Worm (Caenorhabditis elegans) whole organism, L4 larva: ENCODE measurements around the gene msh-5.

ENCODE experiments used
- D1046.2 ChIP-seq: fragments of 200-800 bp; sonication (Bioruptor generic); IDR thresholded peaks from 2 replicates; pipeline ENCODE4 v1.3.6; 2022; ENCODE audit warnings: missing genetic modification characterization, missing compliant biosample characterization
- F37D6.2 ChIP-seq: sonication (generic microtip); optimal IDR thresholded peaks from 2 replicates; lab custom pipeline; 2016; ENCODE audit warnings: mild to moderate bottlenecking, missing genetic modification characterization, missing compliant biosample characterization
- T20F7.1 ChIP-seq: fragments of 200-800 bp; sonication (Bioruptor generic); optimal IDR thresholded peaks from 2 replicates; lab custom pipeline; 2018; ENCODE audit warnings: mild to moderate bottlenecking, missing genetic modification characterization, missing compliant biosample characterization
- T26A8.4 ChIP-seq: fragments of 200-800 bp; sonication (Bioruptor generic); IDR thresholded peaks from 2 replicates; pipeline ENCODE4 v1.3.6; 2022; ENCODE audit warnings: missing genetic modification characterization, missing compliant biosample characterization
- Y48G9A.11 ChIP-seq: fragments of 200-800 bp; sonication (Bioruptor generic); IDR thresholded peaks from 2 replicates; pipeline ENCODE4 v1.3.6; 2022; ENCODE audit warnings: missing genetic modification reagents, missing genetic modification characterization, missing compliant biosample characterization
- Y5F2A.4 ChIP-seq: fragments of 200-800 bp; sonication (Bioruptor generic); optimal IDR thresholded peaks from 2 replicates; lab custom pipeline; 2018; ENCODE audit warnings: mild to moderate bottlenecking, missing genetic modification characterization, missing compliant biosample characterization
- Y75B8A.6 ChIP-seq: fragments of 200-800 bp; sonication (Bioruptor generic); IDR thresholded peaks from 2 replicates; pipeline ENCODE4 v1.3.6; 2022; ENCODE audit warnings: missing genetic modification reagents, missing genetic modification characterization, missing compliant biosample characterization
- ZK546.5 ChIP-seq, 2 experiments: sonication (generic microtip); optimal IDR thresholded peaks; 2 replicates each; lab custom pipeline; 2017; ENCODE audit warnings: missing biosample characterization in 2 of 2, missing genetic modification characterization in 2 of 2
- aha-1 ChIP-seq: fragments of 150-350 bp; peaks from one replicate; lab custom pipeline; 2014; ENCODE audit warnings: missing biosample characterization, missing genetic modification characterization
- aly-2 ChIP-seq: sonication (generic microtip); optimal IDR thresholded peaks from 2 replicates; lab custom pipeline; 2018; ENCODE audit warnings: missing biosample characterization, missing genetic modification characterization
- ama-1 ChIP-seq: fragments of 150-350 bp; optimal IDR thresholded peaks from 2 replicates; lab custom pipeline; 2014; ENCODE audit warnings: inconsistent platforms, mixed read lengths
- ceh-20 ChIP-seq: fragments of 200-800 bp; sonication (Bioruptor generic); IDR thresholded peaks from 2 replicates; pipeline ENCODE4 v1.3.6; 2022; ENCODE audit warnings: missing genetic modification reagents, missing genetic modification characterization, missing compliant biosample characterization
- ceh-32 ChIP-seq: sonication (generic microtip); optimal IDR thresholded peaks from 2 replicates; lab custom pipeline; 2016; ENCODE audit warnings: mild to moderate bottlenecking, missing genetic modification characterization, missing compliant biosample characterization; ENCODE audit not compliant: poor library complexity
- ceh-44 ChIP-seq: fragments of 200-800 bp; sonication (Bioruptor generic); IDR thresholded peaks from 2 replicates; pipeline ENCODE4 v1.3.6; 2022; ENCODE audit warnings: missing genetic modification reagents, missing genetic modification characterization, missing compliant biosample characterization
- daf-16 ChIP-seq, 3 experiments: sonication (generic microtip); optimal IDR thresholded peaks; 2 replicates each; lab custom pipeline; 2016 to 2017; ENCODE audit warnings: missing genetic modification characterization in 3 of 3, missing genetic modification reagents in 3 of 3, mild to moderate bottlenecking in 2 of 3, missing compliant biosample characterization in 2 of 3, missing biosample characterization in 1 of 3, moderate library complexity in 1 of 3
- daf-19 ChIP-seq: fragments of 200-800 bp; sonication (Bioruptor generic); conservative IDR thresholded peaks from 2 replicates; pipeline ENCODE4 v1.3.6; 2022; ENCODE audit warnings: missing genetic modification characterization, missing compliant biosample characterization
- daf-8 ChIP-seq: fragments of 200-800 bp; sonication (Bioruptor generic); IDR thresholded peaks from 2 replicates; pipeline ENCODE4 v1.3.6; 2022; ENCODE audit warnings: missing genetic modification characterization, missing compliant biosample characterization
- dmd-9 ChIP-seq: fragments of 200-800 bp; sonication (Bioruptor generic); IDR thresholded peaks from 2 replicates; pipeline ENCODE4 v1.3.6; 2022; ENCODE audit warnings: missing genetic modification reagents, missing genetic modification characterization, missing compliant biosample characterization
- dpl-1 ChIP-seq: fragments of 150-350 bp; optimal IDR thresholded peaks from 2 replicates; lab custom pipeline; 2014; ENCODE audit warnings: missing biosample characterization, missing genetic modification reagents, missing genetic modification characterization
- duxl-1 ChIP-seq: sonication (generic microtip); optimal IDR thresholded peaks from 2 replicates; lab custom pipeline; 2016; ENCODE audit warnings: mild to moderate bottlenecking, missing genetic modification characterization, moderate library complexity, missing compliant biosample characterization; ENCODE audit not compliant: poor library complexity
- dve-1 ChIP-seq: sonication (generic microtip); optimal IDR thresholded peaks from 2 replicates; lab custom pipeline; 2017; ENCODE audit warnings: antibody characterized with exemption, mild to moderate bottlenecking, missing genetic modification characterization, missing compliant biosample characterization; ENCODE audit not compliant: insufficient read depth
- fos-1 ChIP-seq: fragments of 150-350 bp; optimal IDR thresholded peaks from 2 replicates; lab custom pipeline; 2014; ENCODE audit warnings: missing biosample characterization, missing genetic modification characterization
- gei-8 ChIP-seq: fragments of 200-800 bp; sonication (Bioruptor generic); optimal IDR thresholded peaks from 2 replicates; lab custom pipeline; 2018; ENCODE audit warnings: mild to moderate bottlenecking, missing genetic modification characterization, missing compliant biosample characterization
- hlh-11 ChIP-seq: fragments of 200-800 bp; sonication (Bioruptor generic); optimal IDR thresholded peaks from 2 replicates; lab custom pipeline; 2018; ENCODE audit warnings: mild to moderate bottlenecking, missing genetic modification characterization, missing compliant biosample characterization
- hlh-30 ChIP-seq: sonication (generic microtip); optimal IDR thresholded peaks from 2 replicates; lab custom pipeline; 2017; ENCODE audit warnings: antibody characterized with exemption, mild to moderate bottlenecking, missing genetic modification characterization, missing compliant biosample characterization; ENCODE audit not compliant: insufficient read depth
- lin-38 ChIP-seq: fragments of 200-800 bp; sonication (Bioruptor generic); IDR thresholded peaks from 2 replicates; pipeline ENCODE4 v1.3.6; 2022; ENCODE audit warnings: missing genetic modification reagents, missing genetic modification characterization, missing compliant biosample characterization
- lin-39 ChIP-seq: fragments of 150-350 bp; optimal IDR thresholded peaks from 2 replicates; lab custom pipeline; 2014; ENCODE audit warnings: missing biosample characterization, missing genetic modification reagents, missing genetic modification characterization
- lsy-2 ChIP-seq, 2 experiments: fragments of 150-350 bp in 1 of 2; sonication (generic microtip) in 1 of 2; optimal IDR thresholded peaks; 2 replicates each; lab custom pipeline; 2014 to 2017; ENCODE audit warnings: missing biosample characterization in 2 of 2, missing genetic modification characterization in 2 of 2
- mxl-2 ChIP-seq: fragments of 200-800 bp; sonication (Bioruptor generic); conservative IDR thresholded peaks from 2 replicates; pipeline ENCODE4 v1.3.6; 2022; ENCODE audit warnings: missing genetic modification reagents, missing genetic modification characterization, missing compliant biosample characterization
- nhr-10 ChIP-seq: fragments of 150-350 bp; optimal IDR thresholded peaks from 2 replicates; lab custom pipeline; 2014; ENCODE audit warnings: missing biosample characterization, missing genetic modification characterization
- nhr-111 ChIP-seq: fragments of 200-800 bp; sonication (Bioruptor generic); optimal IDR thresholded peaks from 2 replicates; lab custom pipeline; 2018; ENCODE audit warnings: mild to moderate bottlenecking, missing genetic modification characterization, missing compliant biosample characterization
- nhr-237 ChIP-seq: sonication (generic microtip); optimal IDR thresholded peaks from 2 replicates; lab custom pipeline; 2017; ENCODE audit warnings: missing biosample characterization, missing genetic modification characterization
- nhr-25 ChIP-seq: sonication (generic microtip); optimal IDR thresholded peaks from 2 replicates; lab custom pipeline; 2017; ENCODE audit warnings: missing genetic modification characterization, mild to moderate bottlenecking, missing compliant biosample characterization, antibody characterized with exemption, moderate library complexity, borderline replicate concordance; ENCODE audit not compliant: insufficient read depth
- nhr-42 ChIP-seq: fragments of 200-800 bp; sonication (Bioruptor generic); IDR thresholded peaks from 2 replicates; pipeline ENCODE4 v1.3.6; 2022; ENCODE audit warnings: missing genetic modification characterization, missing compliant biosample characterization
- nhr-6 ChIP-seq: fragments of 150-350 bp; optimal IDR thresholded peaks from 2 replicates; lab custom pipeline; 2014; ENCODE audit warnings: missing biosample characterization, missing genetic modification characterization
- nhr-76 ChIP-seq: fragments of 150-350 bp; optimal IDR thresholded peaks from 2 replicates; lab custom pipeline; 2014; ENCODE audit warnings: missing biosample characterization, missing genetic modification characterization
- php-3 ChIP-seq: fragments of 200-800 bp; sonication (Bioruptor generic); IDR thresholded peaks from 2 replicates; pipeline ENCODE4 v1.3.6; 2022; ENCODE audit warnings: missing genetic modification reagents, missing genetic modification characterization, missing compliant biosample characterization
- pqm-1 ChIP-seq: sonication (generic microtip); optimal IDR thresholded peaks from 2 replicates; lab custom pipeline; 2017; ENCODE audit warnings: missing biosample characterization, missing genetic modification characterization
- sdz-12 ChIP-seq: fragments of 200-800 bp; sonication (Bioruptor generic); optimal IDR thresholded peaks from 2 replicates; lab custom pipeline; 2018; ENCODE audit warnings: mild to moderate bottlenecking, missing genetic modification characterization, missing compliant biosample characterization
- spr-1 ChIP-seq: sonication (generic microtip); optimal IDR thresholded peaks from 2 replicates; lab custom pipeline; 2016; ENCODE audit warnings: mild to moderate bottlenecking, missing genetic modification characterization, missing compliant biosample characterization
- tra-1 ChIP-seq: fragments of 200-800 bp; sonication (Bioruptor generic); IDR thresholded peaks from 2 replicates; pipeline ENCODE4 v1.3.6; 2022; ENCODE audit warnings: missing genetic modification reagents, missing genetic modification characterization, missing compliant biosample characterization
- zfp-2 ChIP-seq: sonication (generic microtip); optimal IDR thresholded peaks from 2 replicates; lab custom pipeline; 2016; ENCODE audit warnings: mild to moderate bottlenecking, missing genetic modification characterization, missing compliant biosample characterization
- zip-11 ChIP-seq: fragments of 200-800 bp; sonication (Bioruptor generic); IDR thresholded peaks from 2 replicates; pipeline ENCODE4 v1.3.6; 2022; ENCODE audit warnings: missing genetic modification characterization, missing compliant biosample characterization
- ztf-7 ChIP-seq: fragments of 150-350 bp; optimal IDR thresholded peaks from 2 replicates; lab custom pipeline; 2014; ENCODE audit warnings: missing biosample characterization, missing genetic modification characterization

The msh-5 gene

DNA sequence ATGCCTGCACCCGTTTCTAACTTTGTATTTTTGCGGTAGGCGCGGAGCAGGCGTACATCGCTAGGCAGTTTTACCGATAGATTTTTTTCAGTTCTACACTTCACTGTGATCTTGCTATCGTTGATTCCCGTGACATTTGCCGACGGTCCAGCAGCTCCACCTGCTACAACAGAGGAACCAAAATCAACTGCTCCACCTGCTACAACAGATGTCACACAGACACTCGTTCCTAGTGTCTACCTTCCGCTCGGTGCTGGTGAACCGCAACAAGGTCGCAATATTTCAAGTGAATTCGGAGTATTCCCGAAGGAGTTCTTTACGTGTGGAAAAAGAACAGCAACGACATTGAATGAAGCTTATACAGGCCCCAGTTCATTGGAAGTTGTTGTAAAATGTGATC is 35.0 kb downstream of the msh-5 start:
- TF ChIP-seq ztf-7 (tag; lab: Kevin White, UChicago) (no peak), ZK546.5 (tag; optimal IDR thresholded peaks at IDR 0.05; lab: Kevin White, UChicago) (no peak), dve-1 (tag; lab: Kevin White, UChicago) (no peak), sdz-12 (GFP tag; lab: Kevin White, UChicago) (no peak), lin-39 (no peak), nhr-10 (no peak), ceh-20 (GFP tag; lab: Robert Waterston, UW) (no peak), aly-2 (tag; lab: Kevin White, UChicago) (no peak), daf-8 (no peak), T26A8.4 (GFP tag; lab: Robert Waterston, UW) (no peak), fos-1 (tag; lab: Kevin White, UChicago) (no peak), ceh-32 (no peak), daf-19 (GFP tag; lab: Robert Waterston, UW) (no peak), lsy-2 (tag; optimal IDR thresholded peaks at IDR 0.05; lab: Kevin White, UChicago) (no peak), nhr-76 (tag; lab: Kevin White, UChicago) (no peak), tra-1 (GFP tag; lab: Robert Waterston, UW) (no peak), nhr-42 (GFP tag; lab: Robert Waterston, UW) (no peak)

DNA sequence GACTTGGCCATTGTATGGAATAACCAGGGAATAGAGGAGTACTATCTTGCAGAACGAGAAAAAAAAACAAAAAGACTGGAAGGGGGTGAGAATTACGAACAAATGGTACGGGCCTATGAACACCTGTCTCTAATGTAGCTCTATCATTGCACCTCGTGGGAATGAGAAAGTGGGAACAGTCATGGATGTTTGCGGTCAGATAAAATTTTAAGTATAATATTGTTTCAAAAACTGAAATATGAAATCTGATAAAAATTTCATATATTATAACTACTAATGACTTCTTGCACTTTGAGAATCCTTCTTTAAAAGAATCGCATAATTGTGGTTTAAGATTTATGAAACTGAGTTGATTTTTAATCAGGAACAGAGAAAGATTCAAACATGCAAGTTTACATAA is 38.2 kb downstream of the msh-5 start, which contains the start of gene F58D2.5:
Gene F58D2.5, minus strand, starts transcription at position 101 of the 400 bp plus-strand sequence.
- TF ChIP-seq nhr-111 (GFP tag; lab: Kevin White, UChicago) = no peak
- TF ChIP-seq mxl-2 (GFP tag; lab: Robert Waterston, UW) = no peak
- no peak for TF ChIP-seq nhr-76 (tag; lab: Kevin White, UChicago)
- TF ChIP-seq nhr-237 (tag; lab: Kevin White, UChicago) = no peak
- no peak for TF ChIP-seq ama-1 (lab: Kevin White, UChicago)
- TF ChIP-seq Y5F2A.4 (GFP tag; lab: Kevin White, UChicago) = no peak
- no peak for TF ChIP-seq Y75B8A.6 (GFP tag; lab: Robert Waterston, UW)
- TF ChIP-seq zip-11 (GFP tag; lab: Robert Waterston, UW) = no peak
- no peak for TF ChIP-seq ztf-7 (tag; lab: Kevin White, UChicago)
- no peak for TF ChIP-seq gei-8 (GFP tag; lab: Kevin White, UChicago)

DNA sequence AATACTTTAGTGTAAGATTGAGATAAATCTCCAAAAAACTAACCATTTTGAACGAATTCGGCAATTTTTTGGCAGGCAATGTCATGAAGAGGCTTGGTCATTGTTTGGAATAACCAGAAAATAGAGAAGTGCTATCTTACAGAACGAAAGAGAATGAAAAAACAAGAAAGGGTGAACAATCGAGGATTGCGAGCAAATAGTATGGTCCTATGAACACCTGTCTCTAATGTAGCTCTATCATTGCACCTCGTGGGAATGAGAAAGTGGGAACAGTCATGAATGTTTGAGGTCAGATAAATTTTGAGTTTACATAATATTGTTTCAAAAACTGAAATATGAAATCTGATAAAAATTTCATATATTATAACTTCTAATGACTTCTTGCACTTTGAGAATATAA is 42.2 kb downstream of the msh-5 start, which contains the start of gene C48D1.1:
Gene C48D1.1, minus strand, starts transcription at position 101 of the 400 bp plus-strand sequence.
- TF ChIP-seq hlh-11 (tag; lab: Kevin White, UChicago) (no peak), aha-1 (tag; lab: Kevin White, UChicago) (peak; percentile 49)

DNA sequence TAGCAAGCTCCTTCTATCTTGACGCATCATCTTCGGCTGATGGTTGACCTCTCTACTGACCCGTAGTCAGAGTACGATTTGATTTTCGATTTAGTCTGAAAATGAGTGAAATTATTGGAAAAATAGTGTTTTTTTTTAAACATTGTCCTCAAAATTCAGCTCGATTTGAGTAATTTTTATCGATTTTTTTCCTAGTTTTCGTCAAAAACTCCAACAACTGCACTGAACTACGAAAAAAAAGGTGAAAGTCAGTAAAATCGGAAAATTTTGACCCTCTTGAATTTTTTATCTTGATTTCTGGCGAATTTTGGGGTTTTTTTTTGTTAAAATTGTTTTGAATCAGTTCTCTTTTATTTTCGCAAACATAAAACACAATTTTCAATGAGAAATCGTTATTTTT is 49.0 kb downstream of the msh-5 start, which contains the start of gene ced-3:
Gene ced-3, minus strand, starts transcription at position 101 of the 400 bp plus-strand sequence.
- no peak for TF ChIP-seq F37D6.2 (tag; lab: Kevin White, UChicago)
- no peak for TF ChIP-seq nhr-25
- no peak for TF ChIP-seq dmd-9 (GFP tag; lab: Robert Waterston, UW)
- no peak for TF ChIP-seq php-3 (GFP tag; lab: Robert Waterston, UW)
- no peak for TF ChIP-seq nhr-6 (tag; lab: Kevin White, UChicago)
- TF ChIP-seq pqm-1 (tag; lab: Kevin White, UChicago) = no peak

DNA sequence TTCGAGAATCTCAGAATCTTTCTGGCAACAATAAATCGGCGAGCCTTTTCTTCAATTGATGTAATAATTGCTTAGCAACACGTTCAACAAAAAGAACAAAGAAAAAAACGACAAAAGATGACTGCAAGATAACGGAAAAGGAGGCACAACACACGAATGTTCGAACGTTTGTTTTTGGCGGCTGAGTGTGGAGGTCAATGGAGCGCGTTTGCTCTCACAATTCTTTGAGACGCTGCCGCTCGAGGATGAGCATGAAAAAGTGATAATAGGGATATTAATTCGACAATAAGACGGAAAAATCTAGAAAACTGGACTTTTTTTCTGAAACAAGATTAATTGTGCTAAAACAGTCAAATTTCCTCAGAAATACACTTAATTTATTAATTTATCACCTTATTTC is 50.9 kb downstream of the msh-5 start:
- TF ChIP-seq spr-1 = no peak
- TF ChIP-seq ceh-44 = no peak
- no peak for TF ChIP-seq daf-16 (GFP tag; optimal IDR thresholded peaks at IDR 0.05; lab: Kevin White, UChicago)
- TF ChIP-seq daf-16 (tag; optimal IDR thresholded peaks at IDR 0.05; lab: Kevin White, UChicago) = no peak
- peak; percentile 58 for TF ChIP-seq dpl-1
- peak; percentile 28 for TF ChIP-seq nhr-6 (tag; lab: Kevin White, UChicago)
- TF ChIP-seq Y48G9A.11 (GFP tag; lab: Robert Waterston, UW) = no peak
- no peak for TF ChIP-seq nhr-42 (GFP tag; lab: Robert Waterston, UW)
- TF ChIP-seq nhr-25 = no peak
- TF ChIP-seq lin-38 (GFP tag; lab: Robert Waterston, UW) = peak; percentile 78
- no peak for TF ChIP-seq gei-8 (GFP tag; lab: Kevin White, UChicago)
- TF ChIP-seq duxl-1 = no peak
- TF ChIP-seq hlh-30 (tag; lab: Kevin White, UChicago) = peak; percentile 21
- no peak for TF ChIP-seq zfp-2 (tag; lab: Kevin White, UChicago)
- TF ChIP-seq D1046.2 (GFP tag; lab: Robert Waterston, UW) = no peak
- TF ChIP-seq T20F7.1 (GFP tag; lab: Kevin White, UChicago) = no peak
